Fruit fly (Drosophila melanogaster): Measurements from ENCODE around the gene CG44140.
A peak's percentile ranks its signal among the peaks of the same experiment; 100 is the strongest.

DNA sequence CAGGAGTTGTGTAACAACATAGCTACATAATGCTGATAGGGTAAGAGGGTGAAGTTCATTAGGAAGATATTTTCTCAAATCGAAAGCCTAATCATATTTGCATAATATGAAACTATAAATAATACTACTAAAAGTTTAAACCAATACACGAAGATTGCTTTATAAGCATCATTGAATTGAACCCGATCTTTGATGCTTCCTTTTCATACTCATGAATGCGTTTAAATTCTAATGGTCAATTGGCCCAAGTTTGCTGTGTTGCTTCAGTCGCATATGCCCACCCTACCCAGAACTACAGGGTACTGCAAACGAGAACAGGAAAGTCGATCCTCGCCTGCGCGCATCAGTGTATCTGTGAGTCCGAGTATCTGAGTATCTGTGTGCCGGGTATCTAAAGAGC is 49.3 kb upstream of the CG44140 start:
- TF ChIP-seq fru (GFP tag; optimal IDR thresholded peaks at IDR 0.05) (peak; percentile 96), brk (GFP tag; optimal IDR thresholded peaks at IDR 0.05) (peak; percentile 66), Hr78 (GFP tag; optimal IDR thresholded peaks at IDR 0.05) (no peak), OdsH (GFP tag; optimal IDR thresholded peaks at IDR 0.05) (peak; percentile 94), pan (optimal IDR thresholded peaks at IDR 0.05) (no peak), psq (GFP tag; optimal IDR thresholded peaks at IDR 0.05) (peak; percentile 94), foxo (GFP tag; optimal IDR thresholded peaks at IDR 0.05) (peak in 1 of 2 experiments; percentile 94), lola (GFP tag; optimal IDR thresholded peaks at IDR 0.05) (no peak), ey (GFP tag; optimal IDR thresholded peaks at IDR 0.05) (peak; percentile 95), sv (GFP tag; optimal IDR thresholded peaks at IDR 0.05) (no peak), Abd-B (GFP tag; optimal IDR thresholded peaks at IDR 0.05) (no peak), Myc (optimal IDR thresholded peaks at IDR 0.05) (no peak), Dfd (GFP tag; optimal IDR thresholded peaks at IDR 0.05) (no peak)
